Worm (Caenorhabditis elegans) whole organism, L1 larva: ENCODE results near the gene str-44.

Source experiments
- alr-1 ChIP-seq: fragments of 200-800 bp; sonication (Bioruptor generic); optimal IDR thresholded peaks from 2 replicates; lab custom pipeline; 2018; ENCODE audit warnings: borderline replicate concordance, mild to moderate bottlenecking, missing genetic modification characterization, missing compliant biosample characterization
- nhr-11 ChIP-seq: fragments of 150-350 bp; optimal IDR thresholded peaks from 2 replicates; lab custom pipeline; 2014; ENCODE audit warnings: missing biosample characterization, missing genetic modification characterization
- pqm-1 ChIP-seq: sonication (generic microtip); optimal IDR thresholded peaks from 3 replicates; lab custom pipeline; 2017; ENCODE audit warnings: missing biosample characterization, missing genetic modification characterization

DNA sequence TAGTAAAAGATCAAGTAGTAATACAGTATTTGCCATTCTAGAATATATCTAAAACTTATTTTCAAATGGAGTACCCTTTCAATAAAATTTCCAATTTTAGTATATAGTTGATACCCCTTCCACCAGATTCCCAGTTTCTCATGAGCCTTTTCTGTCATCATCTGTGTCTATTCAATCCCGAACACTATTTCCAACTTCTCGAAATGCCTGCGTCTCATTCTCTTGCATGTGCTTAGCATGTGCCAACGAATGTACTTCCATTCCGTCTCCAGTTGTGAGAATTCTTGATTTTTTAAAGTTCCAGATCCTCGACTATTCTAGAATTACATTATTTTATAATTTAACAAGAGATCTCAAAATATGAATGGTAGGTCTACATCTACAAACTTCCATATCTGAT lies 10.4 kb upstream of the str-44 start, which contains the start of gene C42D4.18:
- no peak for TF ChIP-seq nhr-11 (tag; lab: Kevin White, UChicago)
- TF ChIP-seq pqm-1 (tag; lab: Kevin White, UChicago): no peak
- TF ChIP-seq alr-1 (tag; lab: Kevin White, UChicago): no peak
